Fruit fly (Drosophila melanogaster) whole organism, embryonic: Measurements from ENCODE around the gene ND-24.

ENCODE experiments used
- Atf3 ChIP-seq: fragments of 200-800 bp; sonication (Bioruptor generic); optimal IDR thresholded peaks from 3 replicates; lab custom pipeline; 2016; ENCODE audit warnings: missing biosample characterization, missing genetic modification characterization
- Bgb ChIP-seq: fragments of 200-800 bp; sonication (Bioruptor generic); IDR thresholded peaks from 2 replicates; pipeline ENCODE4 v1.3.6; 2022; ENCODE audit warnings: missing biosample characterization, missing genetic modification characterization; ENCODE audit not compliant: partially characterized antibody
- CG12391 ChIP-seq: fragments of 200-800 bp; sonication (Bioruptor generic); optimal IDR thresholded peaks from 3 replicates; lab custom pipeline; 2018; ENCODE audit warnings: missing biosample characterization, mild to moderate bottlenecking, missing genetic modification characterization, moderate library complexity
- CG13424 ChIP-seq: fragments of 200-800 bp; sonication (Bioruptor generic); optimal IDR thresholded peaks from 2 replicates; lab custom pipeline; 2019; ENCODE audit warnings: missing biosample characterization, mild to moderate bottlenecking, missing genetic modification characterization, moderate library complexity
- CG13775 ChIP-seq: fragments of 200-800 bp; sonication (Bioruptor generic); optimal IDR thresholded peaks from 3 replicates; lab custom pipeline; 2017; ENCODE audit warnings: missing biosample characterization, mild to moderate bottlenecking, missing genetic modification characterization
- CG18011 ChIP-seq: fragments of 200-800 bp; sonication (Bioruptor generic); optimal IDR thresholded peaks from 2 replicates; lab custom pipeline; 2017; ENCODE audit warnings: missing biosample characterization, missing genetic modification characterization, mild to moderate bottlenecking, moderate library complexity, missing genotype
- CG18764 ChIP-seq: fragments of 200-800 bp; sonication (Bioruptor generic); optimal IDR thresholded peaks from 3 replicates; lab custom pipeline; 2016; ENCODE audit warnings: missing biosample characterization, missing genetic modification characterization
- CG30020 ChIP-seq: fragments of 200-800 bp; optimal IDR thresholded peaks from 2 replicates; lab custom pipeline; 2019; ENCODE audit warnings: missing biosample characterization, mild to moderate bottlenecking, missing genetic modification characterization, moderate library complexity
- CG3281 ChIP-seq: fragments of 200-800 bp; sonication (Bioruptor generic); optimal IDR thresholded peaks from 3 replicates; lab custom pipeline; 2017; ENCODE audit warnings: missing biosample characterization, mild to moderate bottlenecking, missing genetic modification characterization
- CG3995 ChIP-seq: fragments of 200-800 bp; sonication (Bioruptor generic); optimal IDR thresholded peaks from 3 replicates; lab custom pipeline; 2016; ENCODE audit warnings: missing biosample characterization, missing genetic modification characterization
- CG6791 ChIP-seq: fragments of 200-800 bp; sonication (Bioruptor generic); IDR thresholded peaks from 3 replicates; pipeline ENCODE4 v1.3.6; 2022; ENCODE audit warnings: missing biosample characterization, missing genetic modification characterization; ENCODE audit not compliant: partially characterized antibody
- CG6813 ChIP-seq: fragments of 200-800 bp; sonication (Bioruptor generic); optimal IDR thresholded peaks from 2 replicates; lab custom pipeline; 2017; ENCODE audit warnings: missing biosample characterization, missing genetic modification characterization, mild to moderate bottlenecking, moderate library complexity, missing genetic modification reagents
- CG6854 ChIP-seq: fragments of 200-800 bp; sonication (Bioruptor generic); optimal IDR thresholded peaks from 3 replicates; lab custom pipeline; 2017; ENCODE audit warnings: missing biosample characterization, mild to moderate bottlenecking, missing genetic modification characterization
- CG7745 ChIP-seq: fragments of 200-800 bp; sonication (Bioruptor generic); optimal IDR thresholded peaks from 2 replicates; lab custom pipeline; 2018; ENCODE audit warnings: missing biosample characterization, mild to moderate bottlenecking, missing genetic modification characterization, moderate library complexity
- CG7786 ChIP-seq: fragments of 200-800 bp; sonication (Bioruptor generic); optimal IDR thresholded peaks from 2 replicates; lab custom pipeline; 2016; ENCODE audit warnings: missing biosample characterization, missing genetic modification characterization
- CG9797 ChIP-seq: fragments of 200-800 bp; sonication (Bioruptor generic); optimal IDR thresholded peaks from 3 replicates; lab custom pipeline; 2018; ENCODE audit warnings: missing biosample characterization, mild to moderate bottlenecking, missing genetic modification characterization
- Dll ChIP-seq: fragments of 200-800 bp; sonication (Bioruptor generic); IDR thresholded peaks from 4 replicates; pipeline ENCODE4 v1.3.6; 2022; ENCODE audit warnings: missing biosample characterization, missing genetic modification characterization; ENCODE audit not compliant: partially characterized antibody
- Drgx ChIP-seq: fragments of 200-800 bp; sonication (Bioruptor generic); IDR thresholded peaks from 2 replicates; pipeline ENCODE4 v1.3.6; 2022; ENCODE audit warnings: missing biosample characterization, missing genetic modification characterization
- Elba2 ChIP-seq: fragments of 200-800 bp; sonication (Bioruptor generic); optimal IDR thresholded peaks from 3 replicates; lab custom pipeline; 2016; ENCODE audit warnings: missing biosample characterization, missing genetic modification characterization
- Fer2 ChIP-seq: fragments of 200-800 bp; sonication (Bioruptor generic); optimal IDR thresholded peaks from 2 replicates; lab custom pipeline; 2018; ENCODE audit warnings: missing biosample characterization, mild to moderate bottlenecking, missing genetic modification characterization, moderate library complexity
- H2.0 ChIP-seq: fragments of 200-800 bp; sonication (Bioruptor generic); IDR thresholded peaks from 2 replicates; pipeline ENCODE4 v1.3.6; 2022; ENCODE audit warnings: missing biosample characterization, missing genetic modification characterization
- Hr51 ChIP-seq, 2 experiments: fragments of 200-800 bp; sonication (Bioruptor generic); optimal IDR thresholded peaks; 2 replicates in 1 of 2; 3 replicates in 1 of 2; lab custom pipeline; 2016 to 2018; ENCODE audit warnings: missing biosample characterization in 2 of 2, missing genetic modification characterization in 2 of 2, mild to moderate bottlenecking in 1 of 2, moderate library complexity in 1 of 2
- MESR4 ChIP-seq: fragments of 200-800 bp; sonication (Bioruptor generic); optimal IDR thresholded peaks from 2 replicates; lab custom pipeline; 2018; ENCODE audit warnings: missing biosample characterization, mild to moderate bottlenecking, missing genetic modification characterization, moderate library complexity
- Myb ChIP-seq: fragments of 200-800 bp; sonication (Bioruptor generic); optimal IDR thresholded peaks from 2 replicates; lab custom pipeline; 2016; ENCODE audit warnings: missing biosample characterization, missing genetic modification characterization
- NC2α ChIP-seq: fragments of 200-800 bp; sonication (Bioruptor generic); optimal IDR thresholded peaks from 2 replicates; lab custom pipeline; 2016; ENCODE audit warnings: missing biosample characterization, missing genetic modification characterization
- Neu2 ChIP-seq: fragments of 200-800 bp; sonication (Bioruptor generic); optimal IDR thresholded peaks from 3 replicates; lab custom pipeline; 2016; ENCODE audit warnings: missing biosample characterization, missing genetic modification characterization, borderline replicate concordance
- abd-A ChIP-seq: fragments of 200-800 bp; sonication (Bioruptor generic); optimal IDR thresholded peaks from 3 replicates; lab custom pipeline; 2019; ENCODE audit warnings: missing biosample characterization, mild to moderate bottlenecking, missing genetic modification characterization, moderate library complexity
- ap ChIP-seq: fragments of 200-800 bp; sonication (Bioruptor generic); IDR thresholded peaks from 2 replicates; pipeline ENCODE4 v1.3.6; 2022; ENCODE audit warnings: missing biosample characterization, missing genetic modification characterization
- ara ChIP-seq: fragments of 200-800 bp; sonication (Bioruptor generic); IDR thresholded peaks from 2 replicates; pipeline ENCODE4 v1.3.6; 2022; ENCODE audit warnings: missing biosample characterization, missing genetic modification characterization
- az2 ChIP-seq: fragments of 200-800 bp; sonication (Bioruptor generic); optimal IDR thresholded peaks from 3 replicates; lab custom pipeline; 2016; ENCODE audit warnings: missing biosample characterization, missing genetic modification characterization
- bcd ChIP-seq: fragments of 200-800 bp; sonication (Bioruptor generic); optimal IDR thresholded peaks from 2 replicates; lab custom pipeline; 2017; ENCODE audit warnings: missing biosample characterization, mild to moderate bottlenecking, missing genetic modification characterization
- cato ChIP-seq: fragments of 200-800 bp; sonication (Bioruptor generic); optimal IDR thresholded peaks from 2 replicates; lab custom pipeline; 2016; ENCODE audit warnings: missing biosample characterization, missing genetic modification characterization, borderline replicate concordance
- chinmo ChIP-seq: fragments of 200-800 bp; sonication (Bioruptor generic); IDR thresholded peaks from 4 replicates; pipeline ENCODE4 v1.3.6; 2022; ENCODE audit warnings: missing biosample characterization, missing genetic modification characterization; ENCODE audit not compliant: partially characterized antibody
- disco-r ChIP-seq: fragments of 200-800 bp; sonication (Bioruptor generic); optimal IDR thresholded peaks from 2 replicates; lab custom pipeline; 2016; ENCODE audit warnings: missing biosample characterization, missing genetic modification characterization
- dpn ChIP-seq, 2 experiments: fragments of 200-800 bp; sonication (Bioruptor generic); optimal IDR thresholded peaks; 3 replicates each; lab custom pipeline; 2016; ENCODE audit warnings: missing biosample characterization in 2 of 2, missing genetic modification characterization in 2 of 2
- fd102C ChIP-seq: fragments of 200-800 bp; sonication (Bioruptor generic); optimal IDR thresholded peaks from 2 replicates; lab custom pipeline; 2018; ENCODE audit warnings: missing biosample characterization, mild to moderate bottlenecking, missing genetic modification characterization, moderate library complexity
- fru ChIP-seq: fragments of >200 bp; optimal IDR thresholded peaks from 2 replicates; lab custom pipeline; 2017
- gfzf ChIP-seq: fragments of 200-800 bp; sonication (Bioruptor generic); optimal IDR thresholded peaks from 2 replicates; lab custom pipeline; 2016; ENCODE audit warnings: missing biosample characterization, mild to moderate bottlenecking, missing genetic modification characterization, moderate library complexity
- gro ChIP-seq: fragments of 200-800 bp; sonication (Bioruptor generic); optimal IDR thresholded peaks from 2 replicates; lab custom pipeline; 2016; ENCODE audit warnings: missing biosample characterization, missing genetic modification characterization
- jigr1 ChIP-seq: fragments of 200-800 bp; sonication (Bioruptor generic); IDR thresholded peaks from 3 replicates; pipeline ENCODE4 v1.3.6; 2022; ENCODE audit warnings: missing biosample characterization, missing genetic modification characterization
- onecut ChIP-seq: fragments of 200-800 bp; sonication (Bioruptor generic); IDR thresholded peaks from 2 replicates; pipeline ENCODE4 v1.3.6; 2022; ENCODE audit warnings: missing biosample characterization, missing genetic modification characterization
- prd ChIP-seq, 3 experiments: fragments of >200 bp in 2 of 3; fragments of 200-800 bp in 1 of 3; sonication (Bioruptor generic) in 1 of 3; optimal IDR thresholded peaks in 2 of 3; IDR thresholded peaks in 1 of 3; 2 replicates in 2 of 3; 3 replicates in 1 of 3; pipeline versions ENCODE4 v1.3.6 to Lab custom; 2017 to 2022; ENCODE audit warnings: missing biosample characterization in 1 of 3, missing genetic modification characterization in 1 of 3
- pum ChIP-seq: fragments of 200-800 bp; sonication (Bioruptor generic); optimal IDR thresholded peaks from 2 replicates; lab custom pipeline; 2016; ENCODE audit warnings: missing biosample characterization, missing genetic modification characterization
- pzg ChIP-seq: fragments of 200-800 bp; sonication (Bioruptor generic); optimal IDR thresholded peaks from 3 replicates; lab custom pipeline; 2018; ENCODE audit warnings: missing biosample characterization, mild to moderate bottlenecking, missing genetic modification characterization, moderate library complexity
- ranshi ChIP-seq: fragments of 200-800 bp; sonication (Bioruptor generic); IDR thresholded peaks from 2 replicates; pipeline ENCODE4 v1.3.6; 2022; ENCODE audit warnings: missing biosample characterization, missing genetic modification characterization
- ro ChIP-seq: fragments of 200-800 bp; sonication (Bioruptor generic); IDR thresholded peaks from 2 replicates; pipeline ENCODE4 v1.3.6; 2022; ENCODE audit warnings: missing biosample characterization, missing genetic modification characterization
- sd ChIP-seq: fragments of 200-800 bp; sonication (Bioruptor generic); optimal IDR thresholded peaks from 3 replicates; lab custom pipeline; 2018; ENCODE audit warnings: missing biosample characterization, mild to moderate bottlenecking, missing genetic modification characterization, moderate library complexity
- sens ChIP-seq: fragments of 200-800 bp; sonication (Bioruptor generic); peaks from one replicate; lab custom pipeline; 2016; ENCODE audit warnings: missing biosample characterization, missing genetic modification characterization
- tap ChIP-seq: fragments of 200-800 bp; optimal IDR thresholded peaks from 3 replicates; lab custom pipeline; 2019; ENCODE audit warnings: missing biosample characterization, mild to moderate bottlenecking, missing genetic modification characterization, moderate library complexity
- wdn ChIP-seq: fragments of 200-800 bp; sonication (Bioruptor generic); IDR thresholded peaks from 2 replicates; pipeline ENCODE4 v1.3.6; 2022; ENCODE audit warnings: missing biosample characterization, missing genetic modification characterization

ND-24 gene

dm6 chrX:17656501-17656900, 24.6 kb downstream of the ND-24 start, which contains the start of gene IntS2 (continued):
- peak; percentile 64 for TF ChIP-seq MESR4
- no peak for TF ChIP-seq ranshi (GFP tag; lab: Robert Waterston, UW)
- no peak for TF ChIP-seq fru (lab: Kevin White, UChicago)
- TF ChIP-seq ro (GFP tag; lab: Robert Waterston, UW) = no peak
- TF ChIP-seq Bgb (GFP tag; lab: Robert Waterston, UW) = no peak
- no peak for TF ChIP-seq cato (GFP tag; lab: Kevin White, UChicago)
- peak; percentile 70 for TF ChIP-seq CG3995 (GFP tag; lab: Kevin White, UChicago)
- TF ChIP-seq Dll (GFP tag; lab: Robert Waterston, UW) = no peak
- no peak for TF ChIP-seq CG6854 (GFP tag; lab: Kevin White, UChicago)
- no peak for TF ChIP-seq pum (GFP tag; lab: Kevin White, UChicago)
- no peak for TF ChIP-seq wdn
- no peak for TF ChIP-seq CG18764
- no peak for TF ChIP-seq abd-A (tag; lab: Kevin White, UChicago)
- TF ChIP-seq prd (optimal IDR thresholded peaks at IDR 0.05; lab: Kevin White, UChicago) = no peak
- no peak for TF ChIP-seq prd (GFP tag; IDR thresholded peaks at IDR 0.05; lab: Robert Waterston, UW)
- no peak for TF ChIP-seq CG3281 (GFP tag; lab: Kevin White, UChicago)
- TF ChIP-seq CG7786 = no peak
- no peak for TF ChIP-seq NC2α
- no peak for TF ChIP-seq Fer2
- peak; percentile 20 for TF ChIP-seq pzg (GFP tag; lab: Kevin White, UChicago)
- TF ChIP-seq dpn (GFP tag; optimal IDR thresholded peaks at IDR 0.05; lab: Kevin White, UChicago) = no peak
- TF ChIP-seq jigr1 (GFP tag; lab: Robert Waterston, UW) = no peak
- no peak for TF ChIP-seq CG18011 (GFP tag; lab: Kevin White, UChicago)
- TF ChIP-seq H2.0 = no peak
- no peak for TF ChIP-seq az2 (GFP tag; lab: Kevin White, UChicago)
- TF ChIP-seq CG9797 (GFP tag; lab: Kevin White, UChicago) = peak; percentile 2
- TF ChIP-seq fd102C = no peak

dm6 chrX:17657050-17657696, 25.3 kb downstream of the ND-24 start, which contains the start of gene beta-Spec:
TSS of gene beta-Spec (plus strand) at chrX:17657372.
- TF ChIP-seq sd (tag; lab: Kevin White, UChicago) (no peak), bcd (GFP tag; lab: Kevin White, UChicago) (no peak), sens (GFP tag; lab: Kevin White, UChicago) (no peak), Hr51 (GFP tag; optimal IDR thresholded peaks at IDR 0.05; lab: Kevin White, UChicago) (no peak), Drgx (GFP tag; lab: Robert Waterston, UW) (no peak), Neu2 (GFP tag; lab: Kevin White, UChicago) (no peak), chinmo (GFP tag; lab: Robert Waterston, UW) (no peak), CG7745 (tag; lab: Kevin White, UChicago) (no peak), ara (GFP tag; lab: Robert Waterston, UW) (no peak), Atf3 (no peak), tap (tag; lab: Kevin White, UChicago) (no peak), CG12391 (tag; lab: Kevin White, UChicago) (peak; percentile 9), disco-r (GFP tag; lab: Kevin White, UChicago) (no peak), CG13424 (peak; percentile 20), gfzf (GFP tag; lab: Kevin White, UChicago) (peak; percentile 56), CG18011 (GFP tag; lab: Kevin White, UChicago) (no peak), CG6813 (no peak), onecut (GFP tag; lab: Robert Waterston, UW) (no peak), ap (no peak), pzg (GFP tag; lab: Kevin White, UChicago) (peak; percentile 28), CG6791 (GFP tag; lab: Robert Waterston, UW) (no peak), CG13775 (GFP tag; lab: Kevin White, UChicago) (no peak), Myb (GFP tag; lab: Kevin White, UChicago) (no peak), gro (no peak), Elba2 (GFP tag; lab: Kevin White, UChicago) (no peak), CG30020 (tag; lab: Kevin White, UChicago) (peak; percentile 45)
